Worm (Caenorhabditis elegans) whole organism, L1 larva: Measurements from ENCODE around the gene F40G9.14.

Source experiments
- aly-2 ChIP-seq: fragments of 150-350 bp; optimal IDR thresholded peaks from 2 replicates; lab custom pipeline; 2014; ENCODE audit warnings: missing biosample characterization, missing genetic modification characterization
- egl-27 ChIP-seq, 2 experiments: fragments of 150-350 bp in 1 of 2; sonication (generic microtip); optimal IDR thresholded peaks; 3 replicates each; lab custom pipeline; 2017 to 2018; ENCODE audit warnings: missing biosample characterization in 2 of 2, missing genetic modification characterization in 2 of 2, missing genetic modification reagents in 2 of 2
- elt-2 ChIP-seq: sonication (generic microtip); optimal IDR thresholded peaks from 2 replicates; lab custom pipeline; 2016; ENCODE audit warnings: missing genetic modification characterization, mild to moderate bottlenecking, inconsistent platforms, missing compliant biosample characterization, missing genetic modification reagents
- fos-1 ChIP-seq: fragments of 150-350 bp; optimal IDR thresholded peaks from 2 replicates; lab custom pipeline; 2014; ENCODE audit warnings: missing biosample characterization, missing genetic modification characterization
- hpl-2 ChIP-seq: fragments of 150-350 bp; optimal IDR thresholded peaks from 2 replicates; lab custom pipeline; 2014; ENCODE audit warnings: missing biosample characterization, missing genetic modification reagents, missing genetic modification characterization
- lin-14 ChIP-seq: fragments of 200-800 bp; sonication (Bioruptor generic); optimal IDR thresholded peaks from 2 replicates; lab custom pipeline; 2018; ENCODE audit warnings: mild to moderate bottlenecking, missing genetic modification characterization, moderate library complexity, missing compliant biosample characterization
- lir-3 ChIP-seq: sonication (generic microtip); optimal IDR thresholded peaks from 2 replicates; lab custom pipeline; 2016; ENCODE audit warnings: mild to moderate bottlenecking, missing genetic modification characterization, moderate library complexity, missing compliant biosample characterization; ENCODE audit not compliant: poor library complexity
- mab-9 ChIP-seq: fragments of 200-800 bp; sonication (Bioruptor generic); IDR thresholded peaks from 2 replicates; pipeline ENCODE4 v1.3.6; 2022; ENCODE audit warnings: missing genetic modification reagents, missing genetic modification characterization, missing compliant biosample characterization
- nhr-47 ChIP-seq: sonication (generic microtip); optimal IDR thresholded peaks from 2 replicates; lab custom pipeline; 2016; ENCODE audit warnings: mild to moderate bottlenecking, missing genetic modification characterization, moderate library complexity, missing compliant biosample characterization
- nhr-77 ChIP-seq: fragments of 150-350 bp; optimal IDR thresholded peaks from 2 replicates; lab custom pipeline; 2014; ENCODE audit warnings: missing biosample characterization, missing genetic modification characterization
- pax-3 ChIP-seq: fragments of 200-800 bp; sonication (Bioruptor generic); optimal IDR thresholded peaks from 2 replicates; lab custom pipeline; 2018; ENCODE audit warnings: mild to moderate bottlenecking, missing genetic modification characterization, moderate library complexity, missing compliant biosample characterization
- sptf-1 ChIP-seq: fragments of 150-350 bp; optimal IDR thresholded peaks from 2 replicates; lab custom pipeline; 2014; ENCODE audit warnings: missing biosample characterization, missing genetic modification characterization
- swsn-7 ChIP-seq: sonication (generic microtip); optimal IDR thresholded peaks from 2 replicates; lab custom pipeline; 2016; ENCODE audit warnings: missing genetic modification characterization, missing compliant biosample characterization
- tlp-1 ChIP-seq: fragments of 150-350 bp; optimal IDR thresholded peaks from 2 replicates; lab custom pipeline; 2014; ENCODE audit warnings: missing biosample characterization, missing genetic modification characterization
- unc-86 ChIP-seq: sonication (generic microtip); optimal IDR thresholded peaks from 2 replicates; lab custom pipeline; 2016; ENCODE audit warnings: missing genetic modification characterization, missing compliant biosample characterization
- ztf-11 ChIP-seq, 2 experiments: sonication (generic microtip); optimal IDR thresholded peaks; 2 replicates each; lab custom pipeline; 2016 to 2017; ENCODE audit warnings: missing genetic modification characterization in 2 of 2, missing biosample characterization in 1 of 2, missing compliant biosample characterization in 1 of 2
- ztf-4 ChIP-seq: fragments of 150-350 bp; optimal IDR thresholded peaks from 2 replicates; lab custom pipeline; 2014; ENCODE audit warnings: missing biosample characterization, missing genetic modification characterization

F40G9.14 gene

ce11 chrIII:131627-132026, 46.0 kb downstream of the F40G9.14 start (continued):
- TF ChIP-seq ztf-11 (tag; optimal IDR thresholded peaks at IDR 0.05; lab: Kevin White, UChicago) (no peak), lin-14 (GFP tag; lab: Kevin White, UChicago) (peak; percentile 77), pax-3 (tag; lab: Kevin White, UChicago) (no peak), mab-9 (GFP tag; lab: Robert Waterston, UW) (no peak), nhr-77 (tag; lab: Kevin White, UChicago) (no peak), fos-1 (tag; lab: Kevin White, UChicago) (no peak), unc-86 (tag; lab: Kevin White, UChicago) (peak; percentile 15), nhr-47 (tag; lab: Kevin White, UChicago) (peak; percentile 55), tlp-1 (tag; lab: Kevin White, UChicago) (no peak), aly-2 (tag; lab: Kevin White, UChicago) (no peak), ztf-4 (no peak), sptf-1 (no peak), lir-3 (tag; lab: Kevin White, UChicago) (peak; percentile 34)
- TF ChIP-seq, all 84 proteins: peak for 33

- TF ChIP-seq egl-27 (tag; optimal IDR thresholded peaks at IDR 0.05; lab: Kevin White, UChicago), result no peak
- TF ChIP-seq elt-2, result peak; percentile 23
- TF ChIP-seq hpl-2 (GFP tag; lab: Kevin White, UChicago), result no peak
- TF ChIP-seq swsn-7 (tag; lab: Kevin White, UChicago), result no peak
These were observed 47.0 kb downstream of the F40G9.14 start, which contains the start of the genes nhr-280 and C29F9.2 for ce11 chrIII:130650-131049. Gene nhr-280, minus strand, starts transcription at chrIII:130750. Gene C29F9.2, plus strand, starts transcription at chrIII:130947.
